Fruit fly (Drosophila melanogaster) whole organism, pupa: ENCODE data around the gene PH4alphaSG2.

ENCODE experiments used
- CG14655 ChIP-seq: fragments of 200-800 bp; sonication (Bioruptor generic); optimal IDR thresholded peaks from 3 replicates; lab custom pipeline; 2017; ENCODE audit warnings: mild to moderate bottlenecking, missing biosample characterization, missing genetic modification reagents, missing genetic modification characterization
- CG15710 ChIP-seq: fragments of 200-800 bp; sonication (Bioruptor generic); optimal IDR thresholded peaks from 2 replicates; lab custom pipeline; 2018; ENCODE audit warnings: missing biosample characterization, mild to moderate bottlenecking, missing genetic modification characterization, moderate library complexity
- CG32121 ChIP-seq: fragments of 200-800 bp; sonication (Bioruptor generic); IDR thresholded peaks from 2 replicates; pipeline ENCODE4 v1.3.6; 2022; ENCODE audit warnings: missing biosample characterization, missing genetic modification characterization
- CG4496 ChIP-seq: fragments of 200-800 bp; sonication (Bioruptor generic); IDR thresholded peaks from 3 replicates; pipeline ENCODE4 v1.3.6; 2022; ENCODE audit warnings: missing biosample characterization, missing genetic modification characterization
- CG8159 ChIP-seq: fragments of 200-800 bp; sonication (Bioruptor generic); optimal IDR thresholded peaks from 3 replicates; lab custom pipeline; 2018; ENCODE audit warnings: missing biosample characterization, mild to moderate bottlenecking, missing genetic modification characterization, moderate library complexity
- CG9948 ChIP-seq: fragments of 200-800 bp; sonication (Bioruptor generic); optimal IDR thresholded peaks from 2 replicates; lab custom pipeline; 2018; ENCODE audit warnings: missing biosample characterization, mild to moderate bottlenecking, missing genetic modification characterization, moderate library complexity
- EcR ChIP-seq: fragments of 200-800 bp; sonication (Bioruptor generic); optimal IDR thresholded peaks from 3 replicates; lab custom pipeline; 2019; ENCODE audit warnings: missing biosample characterization, missing genetic modification characterization, mild to moderate bottlenecking, moderate library complexity, missing genetic modification reagents
- Pif1A ChIP-seq: fragments of 200-800 bp; sonication (Bioruptor generic); optimal IDR thresholded peaks from 3 replicates; lab custom pipeline; 2016; ENCODE audit warnings: missing biosample characterization, missing genetic modification characterization
- Pif1B ChIP-seq: fragments of 200-800 bp; sonication (Bioruptor generic); optimal IDR thresholded peaks from 3 replicates; lab custom pipeline; 2016; ENCODE audit warnings: missing biosample characterization, missing genetic modification characterization
- Snoo ChIP-seq: fragments of 200-800 bp; sonication (Bioruptor generic); optimal IDR thresholded peaks from 3 replicates; lab custom pipeline; 2017; ENCODE audit warnings: missing biosample characterization, mild to moderate bottlenecking, missing genetic modification characterization, inconsistent platforms
- rn ChIP-seq: fragments of 200-800 bp; sonication (Bioruptor generic); IDR thresholded peaks from 2 replicates; pipeline ENCODE4 v1.3.6; 2022; ENCODE audit warnings: missing biosample characterization, missing genetic modification characterization

DNA sequence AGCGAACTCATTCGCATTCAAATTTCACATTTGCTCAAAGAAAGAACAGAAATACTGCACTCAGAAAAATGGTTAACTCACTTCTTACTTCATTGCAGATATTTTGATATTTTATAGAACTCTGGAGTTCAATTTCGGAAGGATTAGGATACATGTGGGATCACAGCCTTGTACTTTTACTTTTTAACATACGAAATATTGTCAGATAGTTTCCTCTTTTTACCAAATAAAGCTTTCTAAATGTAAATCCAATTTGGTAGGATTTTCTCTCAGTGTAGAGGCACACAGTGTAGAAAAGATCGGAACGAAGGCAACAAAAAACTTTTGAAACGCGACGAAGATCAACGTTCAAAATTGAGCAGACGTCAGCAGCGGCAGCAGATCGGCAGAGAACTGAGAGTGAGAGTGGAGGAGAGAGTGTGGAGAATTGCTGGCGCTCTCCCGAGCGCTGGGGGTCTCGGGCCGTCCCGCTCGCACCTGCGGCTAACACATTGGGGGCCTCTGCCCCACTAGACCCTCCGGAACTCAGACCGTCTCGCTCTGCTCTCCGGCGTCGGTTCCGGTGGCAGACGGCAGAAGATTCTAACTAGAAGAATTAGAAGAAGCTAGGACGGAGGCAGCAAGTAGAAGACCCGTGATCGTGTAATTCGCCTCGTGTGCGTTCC is 42.2 kb downstream of the PH4alphaSG2 start, which contains the start of gene tmod:
- TF ChIP-seq CG32121 (no peak), CG9948 (tag; lab: Kevin White, UChicago) (peak; percentile 49), EcR (no peak), rn (GFP tag; lab: Robert Waterston, UW) (no peak), CG14655 (peak; percentile 85), Pif1A (peak; percentile 49), Pif1B (GFP tag; lab: Kevin White, UChicago) (no peak), CG4496 (GFP tag; lab: Robert Waterston, UW) (peak; percentile 50; the same call in 1 of the 3 replicates), CG15710 (tag; lab: Kevin White, UChicago) (peak; percentile 32), CG8159 (tag; lab: Kevin White, UChicago) (peak; percentile 38), Snoo (tag; lab: Kevin White, UChicago) (no peak)
